Worm (Caenorhabditis elegans) whole organism, late embryonic: ENCODE results near the gene F16B12.4.

Source experiments
- C08G9.2 ChIP-seq: sonication (generic microtip); optimal IDR thresholded peaks from 2 replicates; lab custom pipeline; 2016; ENCODE audit warnings: mild to moderate bottlenecking, missing genetic modification characterization, moderate library complexity, missing compliant biosample characterization
- K09A11.1 ChIP-seq: sonication (generic microtip); optimal IDR thresholded peaks from 2 replicates; lab custom pipeline; 2017; ENCODE audit warnings: antibody characterized with exemption, mild to moderate bottlenecking, missing genetic modification characterization, missing compliant biosample characterization; ENCODE audit not compliant: insufficient read depth
- Y22D7AL.16 ChIP-seq: sonication (generic microtip); optimal IDR thresholded peaks from 2 replicates; lab custom pipeline; 2016; ENCODE audit warnings: missing genetic modification characterization, missing compliant biosample characterization
- ahr-1 ChIP-seq: sonication (generic microtip); optimal IDR thresholded peaks from 2 replicates; lab custom pipeline; 2016; ENCODE audit warnings: missing genetic modification characterization, missing compliant biosample characterization
- ama-1 ChIP-seq: fragments of 150-350 bp; optimal IDR thresholded peaks from 2 replicates; lab custom pipeline; 2014
- ceh-14 ChIP-seq: sonication (generic microtip); optimal IDR thresholded peaks from 2 replicates; lab custom pipeline; 2016; ENCODE audit warnings: missing genotype, missing genetic modification characterization, missing compliant biosample characterization
- ceh-19 ChIP-seq: fragments of 200-800 bp; sonication (Bioruptor generic); optimal IDR thresholded peaks from 2 replicates; lab custom pipeline; 2018; ENCODE audit warnings: mild to moderate bottlenecking, missing genetic modification characterization, missing compliant biosample characterization
- ceh-2 ChIP-seq: sonication (generic microtip); optimal IDR thresholded peaks from 2 replicates; lab custom pipeline; 2016; ENCODE audit warnings: missing genotype, missing genetic modification characterization, missing compliant biosample characterization
- ceh-22 ChIP-seq: sonication (generic microtip); optimal IDR thresholded peaks from 2 replicates; lab custom pipeline; 2017; ENCODE audit warnings: missing biosample characterization, missing genetic modification characterization
- ceh-31 ChIP-seq: sonication (generic microtip); optimal IDR thresholded peaks from 2 replicates; lab custom pipeline; 2016; ENCODE audit warnings: missing genetic modification characterization, missing compliant biosample characterization
- ceh-34 ChIP-seq: sonication (generic microtip); optimal IDR thresholded peaks from 2 replicates; lab custom pipeline; 2016; ENCODE audit warnings: mild to moderate bottlenecking, missing genetic modification characterization, missing compliant biosample characterization
- ceh-45 ChIP-seq: fragments of 200-800 bp; sonication (Bioruptor generic); IDR thresholded peaks from 2 replicates; pipeline ENCODE4 v1.3.6; 2022; ENCODE audit warnings: missing genetic modification reagents, missing genetic modification characterization, missing compliant biosample characterization
- ceh-48 ChIP-seq: sonication (generic microtip); optimal IDR thresholded peaks from 2 replicates; lab custom pipeline; 2016; ENCODE audit warnings: missing genetic modification characterization, inconsistent platforms, missing compliant biosample characterization
- ceh-6 ChIP-seq: fragments of 200-800 bp; sonication (Bioruptor generic); optimal IDR thresholded peaks from 2 replicates; lab custom pipeline; 2018; ENCODE audit warnings: mild to moderate bottlenecking, missing genetic modification characterization, missing compliant biosample characterization
- che-1 ChIP-seq: sonication (generic microtip); optimal IDR thresholded peaks from 2 replicates; lab custom pipeline; 2016; ENCODE audit warnings: mild to moderate bottlenecking, missing genetic modification characterization, missing compliant biosample characterization
- dmd-4 ChIP-seq: sonication (generic microtip); optimal IDR thresholded peaks from 2 replicates; lab custom pipeline; 2016; ENCODE audit warnings: borderline replicate concordance, missing genetic modification characterization, missing compliant biosample characterization
- dve-1 ChIP-seq: sonication (generic microtip); optimal IDR thresholded peaks from 2 replicates; lab custom pipeline; 2017; ENCODE audit warnings: antibody characterized with exemption, mild to moderate bottlenecking, missing genetic modification characterization, missing compliant biosample characterization
- elt-2 ChIP-seq: sonication (generic microtip); optimal IDR thresholded peaks from 2 replicates; lab custom pipeline; 2016; ENCODE audit warnings: missing genetic modification reagents, missing genetic modification characterization, missing compliant biosample characterization
- ets-4 ChIP-seq: sonication (generic microtip); optimal IDR thresholded peaks from 2 replicates; lab custom pipeline; 2016; ENCODE audit warnings: missing genetic modification characterization, missing compliant biosample characterization
- eyg-1 ChIP-seq: sonication (generic microtip); optimal IDR thresholded peaks from 2 replicates; lab custom pipeline; 2016; ENCODE audit warnings: missing genotype, missing genetic modification characterization, missing compliant biosample characterization
- fax-1 ChIP-seq: sonication (generic microtip); optimal IDR thresholded peaks from 2 replicates; lab custom pipeline; 2016; ENCODE audit warnings: missing genotype, missing genetic modification characterization, missing compliant biosample characterization
- fkh-10 ChIP-seq: fragments of 150-350 bp; optimal IDR thresholded peaks from 2 replicates; lab custom pipeline; 2014; ENCODE audit warnings: missing biosample characterization, missing genetic modification reagents, missing genetic modification characterization
- fkh-6 ChIP-seq: sonication (generic microtip); optimal IDR thresholded peaks from 2 replicates; lab custom pipeline; 2016; ENCODE audit warnings: missing genetic modification characterization, missing compliant biosample characterization
- gmeb-2 ChIP-seq: sonication (generic microtip); optimal IDR thresholded peaks from 2 replicates; lab custom pipeline; 2016; ENCODE audit warnings: missing genetic modification characterization, inconsistent platforms, missing compliant biosample characterization
- hlh-13 ChIP-seq: fragments of 200-800 bp; sonication (Bioruptor generic); optimal IDR thresholded peaks from 2 replicates; lab custom pipeline; 2018; ENCODE audit warnings: mild to moderate bottlenecking, missing genetic modification characterization, missing compliant biosample characterization
- hlh-15 ChIP-seq: sonication (generic microtip); optimal IDR thresholded peaks from 2 replicates; lab custom pipeline; 2016; ENCODE audit warnings: missing genetic modification characterization, missing compliant biosample characterization
- hlh-30 ChIP-seq: sonication (generic microtip); optimal IDR thresholded peaks from 2 replicates; lab custom pipeline; 2017; ENCODE audit warnings: antibody characterized with exemption, missing genetic modification characterization, missing compliant biosample characterization; ENCODE audit not compliant: insufficient read depth
- hlh-6 ChIP-seq: sonication (generic microtip); optimal IDR thresholded peaks from 2 replicates; lab custom pipeline; 2016; ENCODE audit warnings: missing genotype, missing genetic modification characterization, missing compliant biosample characterization
- hlh-8 ChIP-seq: sonication (generic microtip); optimal IDR thresholded peaks from 2 replicates; lab custom pipeline; 2016; ENCODE audit warnings: missing genotype, missing genetic modification characterization, missing compliant biosample characterization
- lim-6 ChIP-seq: sonication (generic microtip); optimal IDR thresholded peaks from 2 replicates; lab custom pipeline; 2016; ENCODE audit warnings: missing genetic modification characterization, missing compliant biosample characterization
- lin-11 ChIP-seq: fragments of 200-800 bp; sonication (Bioruptor generic); optimal IDR thresholded peaks from 2 replicates; lab custom pipeline; 2018; ENCODE audit warnings: mild to moderate bottlenecking, missing genetic modification characterization, missing compliant biosample characterization
- nfya-1 ChIP-seq: sonication (generic microtip); optimal IDR thresholded peaks from 2 replicates; lab custom pipeline; 2017; ENCODE audit warnings: missing genetic modification characterization, mild to moderate bottlenecking, missing compliant biosample characterization, antibody characterized with exemption, moderate library complexity
- nhr-11 ChIP-seq: fragments of 150-350 bp; optimal IDR thresholded peaks from 2 replicates; lab custom pipeline; 2014; ENCODE audit warnings: missing biosample characterization, missing genetic modification characterization
- nhr-232 ChIP-seq: sonication (generic microtip); optimal IDR thresholded peaks from 2 replicates; lab custom pipeline; 2016; ENCODE audit warnings: missing genetic modification characterization, missing compliant biosample characterization
- npax-4 ChIP-seq: sonication (generic microtip); optimal IDR thresholded peaks from 2 replicates; lab custom pipeline; 2016; ENCODE audit warnings: missing genetic modification characterization, missing compliant biosample characterization
- odd-2 ChIP-seq: sonication (generic microtip); optimal IDR thresholded peaks from 2 replicates; lab custom pipeline; 2017; ENCODE audit warnings: antibody characterized with exemption, mild to moderate bottlenecking, missing genetic modification characterization, missing compliant biosample characterization
- pax-1 ChIP-seq: fragments of 150-350 bp; optimal IDR thresholded peaks from 2 replicates; lab custom pipeline; 2014; ENCODE audit warnings: missing biosample characterization, missing genetic modification characterization
- pqm-1 ChIP-seq: sonication (generic microtip); optimal IDR thresholded peaks from 2 replicates; lab custom pipeline; 2016; ENCODE audit warnings: missing genetic modification characterization, missing compliant biosample characterization
- ref-2 ChIP-seq: sonication (generic microtip); optimal IDR thresholded peaks from 2 replicates; lab custom pipeline; 2016; ENCODE audit warnings: missing genetic modification characterization, missing compliant biosample characterization
- rnt-1 ChIP-seq: sonication (generic microtip); optimal IDR thresholded peaks from 2 replicates; lab custom pipeline; 2016; ENCODE audit warnings: missing genetic modification characterization, missing compliant biosample characterization
- sdc-2 ChIP-seq: sonication (generic microtip); optimal IDR thresholded peaks from 2 replicates; lab custom pipeline; 2016; ENCODE audit warnings: missing genotype, missing genetic modification characterization, missing compliant biosample characterization
- sox-2 ChIP-seq: fragments of 200-800 bp; sonication (Bioruptor generic); IDR thresholded peaks from 2 replicates; pipeline ENCODE4 v1.3.6; 2022; ENCODE audit warnings: missing genetic modification reagents, missing genetic modification characterization, missing compliant biosample characterization
- sox-4 ChIP-seq: sonication (generic microtip); optimal IDR thresholded peaks from 2 replicates; lab custom pipeline; 2017; ENCODE audit warnings: mild to moderate bottlenecking, missing genetic modification characterization, inconsistent platforms, missing compliant biosample characterization
- syd-9 ChIP-seq: sonication (generic microtip); optimal IDR thresholded peaks from 2 replicates; lab custom pipeline; 2016; ENCODE audit warnings: mild to moderate bottlenecking, missing genetic modification characterization, moderate library complexity, missing compliant biosample characterization
- tbx-2 ChIP-seq: sonication (generic microtip); optimal IDR thresholded peaks from 2 replicates; lab custom pipeline; 2016; ENCODE audit warnings: missing genetic modification characterization, missing compliant biosample characterization
- ttx-3 ChIP-seq: sonication (generic microtip); optimal IDR thresholded peaks from 2 replicates; lab custom pipeline; 2016; ENCODE audit warnings: missing genetic modification reagents, missing genetic modification characterization, missing compliant biosample characterization
- unc-3 ChIP-seq, 2 experiments: fragments of 200-800 bp in 1 of 2; sonication (Bioruptor generic) in 1 of 2; sonication (generic microtip) in 1 of 2; conservative IDR thresholded peaks in 1 of 2; optimal IDR thresholded peaks in 1 of 2; 2 replicates each; pipeline versions ENCODE4 v1.3.6 to Lab custom; 2016 to 2022; ENCODE audit warnings: missing compliant biosample characterization in 2 of 2, missing genetic modification characterization in 2 of 2, missing genetic modification reagents in 1 of 2
- unc-42 ChIP-seq: sonication (generic microtip); optimal IDR thresholded peaks from 2 replicates; lab custom pipeline; 2016; ENCODE audit warnings: missing genotype, missing genetic modification characterization, missing compliant biosample characterization
- unc-55 ChIP-seq: sonication (generic microtip); optimal IDR thresholded peaks from 2 replicates; lab custom pipeline; 2017; ENCODE audit warnings: missing biosample characterization, missing genetic modification reagents, missing genetic modification characterization
- zip-5 ChIP-seq: sonication (generic microtip); optimal IDR thresholded peaks from 2 replicates; lab custom pipeline; 2016; ENCODE audit warnings: missing genetic modification characterization, missing compliant biosample characterization
- ztf-16 ChIP-seq: sonication (generic microtip); optimal IDR thresholded peaks from 2 replicates; lab custom pipeline; 2017; ENCODE audit warnings: missing genetic modification characterization, missing compliant biosample characterization

F16B12.4 gene

DNA sequence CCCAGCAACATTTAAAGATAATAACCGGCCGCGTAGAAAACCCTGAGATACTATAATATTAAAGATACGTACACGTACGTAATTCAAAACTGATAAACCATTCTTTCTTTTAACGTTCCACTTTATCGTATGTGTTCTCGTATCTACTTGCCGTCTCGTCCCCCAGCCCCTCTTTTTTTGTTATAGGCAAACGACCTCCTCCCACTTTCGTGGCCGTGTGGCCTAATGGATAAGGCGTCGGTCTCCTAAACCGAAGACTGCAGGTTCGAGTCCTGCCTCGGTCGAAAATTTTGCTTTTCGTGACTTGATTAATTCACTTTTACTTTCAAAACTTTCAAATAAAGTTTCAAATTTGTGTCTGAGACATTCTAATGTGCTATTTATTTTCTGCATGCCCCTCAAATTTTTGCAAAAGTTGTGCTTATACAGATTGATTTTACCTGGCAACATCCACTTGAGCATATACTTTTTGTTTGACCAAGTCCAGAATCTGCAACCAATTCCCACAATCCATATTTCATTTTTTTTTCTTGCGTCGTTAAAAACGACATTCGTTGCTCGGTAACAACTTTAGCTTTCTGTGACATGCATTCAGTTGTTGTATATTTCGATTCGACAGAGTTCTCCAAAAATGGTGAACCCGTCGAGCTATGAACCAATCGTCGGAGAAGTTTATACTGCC is 17.2 kb upstream of the F16B12.4 start, which contains the start of gene F28H6.7:
Gene F28H6.7, plus strand, starts transcription at position 632 of the 682 bp plus-strand sequence.
- TF ChIP-seq sox-4 (tag; lab: Kevin White, UChicago) (peak; percentile 89), ceh-48 (peak; percentile 82), lim-6 (tag; lab: Kevin White, UChicago) (peak; percentile 78), C08G9.2 (tag; lab: Kevin White, UChicago) (peak; percentile 78), ets-4 (peak; percentile 47), gmeb-2 (tag; lab: Kevin White, UChicago) (peak; percentile 87), ahr-1 (tag; lab: Kevin White, UChicago) (peak; percentile 74), eyg-1 (tag; lab: Kevin White, UChicago) (peak; percentile 85), elt-2 (tag; lab: Kevin White, UChicago) (peak; percentile 97), ceh-6 (GFP tag; lab: Kevin White, UChicago) (peak; percentile 90), Y22D7AL.16 (tag; lab: Kevin White, UChicago) (peak; percentile 90), unc-3 (GFP tag; conservative IDR thresholded peaks at IDR 0.05; lab: Robert Waterston, UW) (peak; percentile 92), unc-3 (tag; optimal IDR thresholded peaks at IDR 0.05; lab: Kevin White, UChicago) (peak; percentile 76), fkh-6 (tag; lab: Kevin White, UChicago) (peak; percentile 94), tbx-2 (tag; lab: Kevin White, UChicago) (peak; percentile 85), unc-55 (GFP tag; lab: Kevin White, UChicago) (no peak), K09A11.1 (tag; lab: Kevin White, UChicago) (peak; percentile 79), pax-1 (tag; lab: Kevin White, UChicago) (no peak), fkh-10 (GFP tag; lab: Kevin White, UChicago) (peak; percentile 27), hlh-30 (tag; lab: Kevin White, UChicago) (peak; percentile 19), hlh-8 (tag; lab: Kevin White, UChicago) (peak; percentile 41), ztf-16 (tag; lab: Kevin White, UChicago) (peak; percentile 92), ceh-22 (tag; lab: Kevin White, UChicago) (no peak), dve-1 (tag; lab: Kevin White, UChicago) (peak; percentile 78), unc-42 (tag; lab: Kevin White, UChicago) (peak; percentile 20), lin-11 (tag; lab: Kevin White, UChicago) (peak; percentile 91), che-1 (tag; lab: Kevin White, UChicago) (peak; percentile 93), ceh-31 (tag; lab: Kevin White, UChicago) (peak; percentile 46), nfya-1 (peak; percentile 48), hlh-6 (tag; lab: Kevin White, UChicago) (peak; percentile 94), syd-9 (tag; lab: Kevin White, UChicago) (peak; percentile 81), nhr-11 (no peak), dmd-4 (tag; lab: Kevin White, UChicago) (peak; percentile 39), zip-5 (tag; lab: Kevin White, UChicago) (peak; percentile 59), rnt-1 (peak; percentile 85), ceh-14 (peak; percentile 72), ceh-34 (peak; percentile 85), odd-2 (tag; lab: Kevin White, UChicago) (peak; percentile 80), sox-2 (GFP tag; lab: Robert Waterston, UW) (peak; percentile 94), npax-4 (tag; lab: Kevin White, UChicago) (peak; percentile 80), ceh-45 (GFP tag; lab: Robert Waterston, UW) (peak; percentile 95), fax-1 (peak; percentile 80), sdc-2 (tag; lab: Kevin White, UChicago) (peak; percentile 89), ceh-19 (peak; percentile 92), nhr-232 (peak; percentile 95), ref-2 (tag; lab: Kevin White, UChicago) (peak; percentile 86), ama-1 (lab: Kevin White, UChicago) (no peak), ceh-2 (tag; lab: Kevin White, UChicago) (peak; percentile 82), pqm-1 (tag; lab: Kevin White, UChicago) (peak; percentile 71), hlh-13 (peak; percentile 86), hlh-15 (tag; lab: Kevin White, UChicago) (peak; percentile 74), ttx-3 (tag; lab: Kevin White, UChicago) (peak; percentile 92)
